Fruit fly (Drosophila melanogaster): ENCODE measurements around the gene CG12728.

CG12728 gene

DNA sequence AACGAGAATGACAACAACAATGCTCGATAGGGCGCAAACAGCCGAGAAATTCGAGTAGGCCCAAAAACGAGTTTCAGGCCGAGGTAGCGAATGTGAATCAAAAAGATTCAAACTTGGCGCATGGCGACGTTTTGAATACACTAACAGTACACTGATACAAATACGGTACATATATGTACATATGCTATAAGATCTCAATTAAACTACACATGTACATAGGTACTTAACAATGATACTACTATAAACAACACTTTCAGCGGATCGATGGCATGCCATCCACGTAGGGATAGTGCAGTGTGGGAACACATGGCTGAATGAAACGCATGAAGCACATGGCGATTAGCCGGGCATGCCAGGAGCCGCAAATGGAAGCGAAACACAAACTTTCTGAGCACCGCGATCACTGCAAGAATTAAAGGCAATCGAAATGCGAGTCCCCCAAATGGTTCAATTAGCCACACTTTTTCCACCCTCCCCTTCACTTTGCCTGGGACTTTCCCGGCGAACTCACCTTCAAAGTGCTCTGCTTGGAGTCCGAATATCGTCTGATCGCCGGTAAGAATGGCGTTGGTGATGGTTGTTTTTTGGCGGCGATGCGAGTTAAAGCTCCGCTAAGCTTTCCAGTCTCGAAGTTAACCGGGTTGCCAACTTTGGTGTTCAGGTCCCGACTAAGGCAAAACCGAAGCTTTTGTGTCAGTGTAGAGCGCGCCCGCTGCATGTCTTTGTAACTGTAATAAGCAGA, 26.5 kb upstream of the CG12728 start:
- TF ChIP-seq Hr96 (GFP tag; optimal IDR thresholded peaks at IDR 0.05) (no peak), bab1 (GFP tag; optimal IDR thresholded peaks at IDR 0.05) (peak; percentile 83), Clk (GFP tag; optimal IDR thresholded peaks at IDR 0.05) (no peak), cic (GFP tag; optimal IDR thresholded peaks at IDR 0.05) (peak; percentile 6), CG12768 (GFP tag; optimal IDR thresholded peaks at IDR 0.05) (no peak), CG7101 (tag; optimal IDR thresholded peaks at IDR 0.05) (no peak), pad (GFP tag; optimal IDR thresholded peaks at IDR 0.05) (no peak), cnc (optimal IDR thresholded peaks at IDR 0.05) (no peak), CG33017 (tag; optimal IDR thresholded peaks at IDR 0.05) (no peak), ovo (GFP tag; optimal IDR thresholded peaks at IDR 0.05) (no peak), CG1620 (GFP tag; optimal IDR thresholded peaks at IDR 0.05) (no peak), tj (GFP tag; optimal IDR thresholded peaks at IDR 0.05) (no peak), CG11617 (GFP tag; optimal IDR thresholded peaks at IDR 0.05) (no peak), kay (GFP tag; ENCODE audit: borderline replicate concordance) (no peak), Mnt (GFP tag; optimal IDR thresholded peaks at IDR 0.05) (peak; percentile 88), toe (GFP tag; optimal IDR thresholded peaks at IDR 0.05) (no peak), CG5204 (GFP tag; optimal IDR thresholded peaks at IDR 0.05) (no peak), CG14711 (tag; optimal IDR thresholded peaks at IDR 0.05) (peak; percentile 40)

DNA sequence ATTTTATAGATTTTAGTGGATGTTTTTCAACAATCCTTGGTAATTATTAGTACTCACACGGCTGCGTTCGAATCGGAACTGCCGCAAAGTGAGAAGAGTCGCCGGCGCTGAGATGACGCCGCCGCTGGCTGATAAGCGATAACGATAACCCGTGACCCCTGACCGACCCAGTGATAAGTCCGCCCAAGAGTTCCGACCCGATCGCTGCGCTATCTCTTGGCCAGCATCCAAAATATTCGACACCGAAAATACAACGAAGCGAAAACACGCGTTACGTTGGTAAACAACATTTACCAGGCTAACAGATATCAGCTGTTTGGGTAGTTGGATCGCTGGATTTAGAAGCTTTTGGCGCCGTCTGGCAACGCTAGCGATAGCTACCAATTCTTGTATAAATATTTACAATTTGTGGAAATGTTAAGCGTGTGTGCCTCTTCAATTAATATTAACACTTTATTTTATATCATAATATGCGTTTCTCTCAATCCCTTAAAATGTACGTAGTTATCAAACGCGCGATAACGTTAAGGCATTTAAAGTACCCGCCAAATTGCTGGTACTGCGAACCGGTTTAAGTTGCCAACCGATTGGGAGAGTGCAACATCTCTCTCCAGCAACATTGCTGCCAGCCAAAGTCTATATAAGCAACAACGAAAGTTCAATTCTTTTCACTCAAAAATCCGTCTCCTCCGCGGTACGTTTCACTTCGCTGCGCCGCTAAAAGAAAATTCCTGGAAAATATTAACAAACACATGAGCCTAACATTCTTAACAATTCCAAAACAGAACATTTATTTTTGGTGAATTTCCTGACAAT, 25.7 kb upstream of the CG12728 start, which contains the start of the genes Shmt and CG3726:
TSS of gene Shmt (minus strand) at position 304 of the 816 bp plus-strand sequence.
TSS of gene CG3726 (plus strand) at position 604 of the 816 bp plus-strand sequence.
- TF ChIP-seq cic (GFP tag; optimal IDR thresholded peaks at IDR 0.05) (peak; percentile 23), CG1620 (GFP tag; optimal IDR thresholded peaks at IDR 0.05) (peak; percentile 40), Crg-1 (GFP tag; optimal IDR thresholded peaks at IDR 0.05) (peak; percentile 56), bab1 (GFP tag; optimal IDR thresholded peaks at IDR 0.05) (peak; percentile 52), tj (GFP tag; optimal IDR thresholded peaks at IDR 0.05) (no peak), CG11617 (GFP tag; optimal IDR thresholded peaks at IDR 0.05) (no peak), CG5204 (GFP tag; optimal IDR thresholded peaks at IDR 0.05) (no peak), CG7045 (GFP tag; optimal IDR thresholded peaks at IDR 0.05) (no peak), CG7101 (tag; optimal IDR thresholded peaks at IDR 0.05) (peak; percentile 47), ovo (GFP tag; optimal IDR thresholded peaks at IDR 0.05) (no peak), Hr96 (GFP tag; optimal IDR thresholded peaks at IDR 0.05) (no peak), CG14711 (tag; optimal IDR thresholded peaks at IDR 0.05) (no peak), toe (GFP tag; optimal IDR thresholded peaks at IDR 0.05) (no peak), Mnt (GFP tag; optimal IDR thresholded peaks at IDR 0.05) (peak; percentile 21), CG33017 (tag; optimal IDR thresholded peaks at IDR 0.05) (no peak), CG12768 (GFP tag; optimal IDR thresholded peaks at IDR 0.05) (no peak), kay (GFP tag; ENCODE audit: borderline replicate concordance) (no peak), cnc (optimal IDR thresholded peaks at IDR 0.05) (no peak), Clk (GFP tag; optimal IDR thresholded peaks at IDR 0.05) (no peak), pad (GFP tag; optimal IDR thresholded peaks at IDR 0.05) (peak; percentile 20)

DNA sequence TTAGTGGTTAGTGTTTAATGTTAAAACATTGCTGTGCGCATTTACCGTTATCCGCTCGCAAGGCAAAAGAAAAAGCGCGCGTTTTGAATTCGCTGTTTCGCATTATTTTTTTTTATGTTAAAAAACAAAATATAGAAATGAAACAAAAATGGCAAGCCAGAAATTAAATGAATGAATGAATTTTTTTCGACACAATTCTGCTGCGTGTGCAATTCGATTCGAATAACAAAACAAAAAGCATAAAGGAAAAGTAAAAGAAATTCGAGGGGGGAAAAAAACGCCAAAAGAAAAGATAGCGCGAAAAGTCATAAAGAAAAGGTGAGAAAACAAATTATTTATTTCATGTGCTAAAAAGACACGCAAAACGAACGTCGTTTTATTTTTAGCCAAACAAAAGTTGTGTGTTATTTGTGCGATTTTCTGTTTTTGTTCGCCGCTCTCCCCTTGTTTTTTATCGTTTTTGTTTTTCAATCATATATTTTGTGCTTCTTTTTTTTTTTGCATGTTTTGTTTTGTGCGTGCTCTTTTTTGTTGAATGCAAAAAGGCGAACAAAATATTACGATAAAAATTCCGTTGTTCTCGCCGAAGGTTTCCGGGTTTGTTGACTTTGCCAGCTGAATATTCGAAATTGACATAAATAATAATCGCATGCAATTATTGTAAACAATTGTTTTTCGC, 25.0 kb upstream of the CG12728 start:
- TF ChIP-seq tj (GFP tag; optimal IDR thresholded peaks at IDR 0.05) (peak; percentile 91), Hr96 (GFP tag; optimal IDR thresholded peaks at IDR 0.05) (no peak)

DNA sequence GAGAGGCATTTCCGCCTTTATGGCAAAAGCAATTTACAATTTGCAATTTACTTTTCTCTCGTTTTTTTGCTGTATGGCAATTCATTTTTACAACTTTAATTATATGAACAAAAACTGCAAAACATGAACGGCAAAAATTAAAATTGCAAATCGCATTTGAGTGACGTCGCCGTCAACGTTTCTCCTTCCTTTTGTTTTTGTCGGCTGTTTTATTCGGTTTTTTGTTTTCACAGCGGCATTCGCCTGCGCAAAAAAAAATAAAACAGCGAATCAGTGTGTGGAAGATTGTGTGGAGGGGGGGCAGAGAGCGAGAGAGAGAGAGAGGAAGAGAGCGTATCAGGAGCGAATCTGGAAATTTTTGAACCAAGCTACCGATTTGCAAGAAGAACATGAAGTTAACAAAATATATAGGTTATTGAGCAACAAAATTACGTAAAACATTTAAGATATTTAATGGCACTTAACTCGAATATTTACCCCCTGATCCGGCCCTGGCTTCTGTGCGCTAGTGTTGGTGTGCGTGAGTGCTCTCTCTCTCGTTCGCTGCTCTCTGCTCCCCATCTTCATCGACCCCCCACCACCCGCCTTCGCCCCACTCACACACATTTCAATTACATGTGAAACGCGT, 23.8 kb upstream of the CG12728 start:
- TF ChIP-seq ovo (GFP tag; optimal IDR thresholded peaks at IDR 0.05) = peak; percentile 38
- TF ChIP-seq cnc (optimal IDR thresholded peaks at IDR 0.05) = no peak
- TF ChIP-seq CG1620 (GFP tag; optimal IDR thresholded peaks at IDR 0.05) = peak; percentile 94
- TF ChIP-seq CG7045 (GFP tag; optimal IDR thresholded peaks at IDR 0.05) = peak; percentile 92
- TF ChIP-seq toe (GFP tag; optimal IDR thresholded peaks at IDR 0.05) = peak; percentile 88
- TF ChIP-seq cic (GFP tag; optimal IDR thresholded peaks at IDR 0.05) = peak; percentile 90
- TF ChIP-seq tj (GFP tag; optimal IDR thresholded peaks at IDR 0.05) = peak; percentile 81
- peak; percentile 94 for TF ChIP-seq pad (GFP tag; optimal IDR thresholded peaks at IDR 0.05)
- TF ChIP-seq Clk (GFP tag; optimal IDR thresholded peaks at IDR 0.05) = peak; percentile 81
- TF ChIP-seq CG5204 (GFP tag; optimal IDR thresholded peaks at IDR 0.05) = peak; percentile 88
- peak; percentile 91 for TF ChIP-seq bab1 (GFP tag; optimal IDR thresholded peaks at IDR 0.05)
- TF ChIP-seq kay (GFP tag; ENCODE audit: borderline replicate concordance) = peak; percentile 96
- peak; percentile 98 for TF ChIP-seq Crg-1 (GFP tag; optimal IDR thresholded peaks at IDR 0.05)
- TF ChIP-seq Mnt (GFP tag; optimal IDR thresholded peaks at IDR 0.05) = peak; percentile 94
- TF ChIP-seq CG7101 (tag; optimal IDR thresholded peaks at IDR 0.05) = peak; percentile 99
- peak; percentile 94 for TF ChIP-seq CG11617 (GFP tag; optimal IDR thresholded peaks at IDR 0.05)
- TF ChIP-seq CG14711 (tag; optimal IDR thresholded peaks at IDR 0.05) = peak; percentile 96
- peak; percentile 96 for TF ChIP-seq CG12768 (GFP tag; optimal IDR thresholded peaks at IDR 0.05)
- TF ChIP-seq Hr96 (GFP tag; optimal IDR thresholded peaks at IDR 0.05) = peak; percentile 97
- peak; percentile 96 for TF ChIP-seq CG33017 (tag; optimal IDR thresholded peaks at IDR 0.05)

DNA sequence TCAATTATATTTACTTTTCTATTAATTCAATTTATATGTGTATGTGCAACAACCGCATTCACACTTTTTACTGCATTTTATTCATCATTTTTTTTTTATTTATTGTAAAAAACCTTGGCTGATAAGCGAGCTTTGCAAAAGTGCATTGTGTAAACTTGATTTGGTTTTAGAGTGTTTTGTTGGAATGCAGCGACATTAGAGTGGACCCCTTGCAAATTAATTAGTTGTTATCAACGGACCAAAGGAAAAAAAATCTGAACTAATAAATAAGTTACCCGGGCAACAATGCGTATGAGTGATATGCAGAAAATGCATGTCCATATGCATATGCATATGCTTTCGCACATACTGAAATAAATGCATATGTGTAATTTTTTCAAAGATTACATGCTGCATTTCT, 21.5 kb upstream of the CG12728 start:
- no peak for TF ChIP-seq Hr96 (GFP tag; optimal IDR thresholded peaks at IDR 0.05)
- peak; percentile 67 for TF ChIP-seq cic (GFP tag; optimal IDR thresholded peaks at IDR 0.05)
- peak; percentile 49 for TF ChIP-seq Mnt (GFP tag; optimal IDR thresholded peaks at IDR 0.05)
- TF ChIP-seq CG5204 (GFP tag; optimal IDR thresholded peaks at IDR 0.05) = peak; percentile 45
- TF ChIP-seq CG1620 (GFP tag; optimal IDR thresholded peaks at IDR 0.05) = no peak
- peak; percentile 3 for TF ChIP-seq pad (GFP tag; optimal IDR thresholded peaks at IDR 0.05)
- TF ChIP-seq ovo (GFP tag; optimal IDR thresholded peaks at IDR 0.05) = no peak
- TF ChIP-seq CG7101 (tag; optimal IDR thresholded peaks at IDR 0.05) = peak; percentile 69
- TF ChIP-seq CG7045 (GFP tag; optimal IDR thresholded peaks at IDR 0.05) = no peak
- TF ChIP-seq Clk (GFP tag; optimal IDR thresholded peaks at IDR 0.05) = no peak
- no peak for TF ChIP-seq CG12768 (GFP tag; optimal IDR thresholded peaks at IDR 0.05)
- TF ChIP-seq cnc (optimal IDR thresholded peaks at IDR 0.05) = no peak
- TF ChIP-seq CG11617 (GFP tag; optimal IDR thresholded peaks at IDR 0.05) = peak; percentile 69
- no peak for TF ChIP-seq toe (GFP tag; optimal IDR thresholded peaks at IDR 0.05)
- no peak for TF ChIP-seq bab1 (GFP tag; optimal IDR thresholded peaks at IDR 0.05)
- peak; percentile 44 for TF ChIP-seq kay (GFP tag; ENCODE audit: borderline replicate concordance)
- peak; percentile 35 for TF ChIP-seq CG14711 (tag; optimal IDR thresholded peaks at IDR 0.05)
- TF ChIP-seq Crg-1 (GFP tag; optimal IDR thresholded peaks at IDR 0.05) = no peak
- TF ChIP-seq tj (GFP tag; optimal IDR thresholded peaks at IDR 0.05) = peak; percentile 55
- TF ChIP-seq CG33017 (tag; optimal IDR thresholded peaks at IDR 0.05) = peak; percentile 31

All from whole organism, adult.